Worm (Caenorhabditis elegans): ENCODE results near the gene nhr-192.

Gene nhr-192

ce11 chrV:10070541-10070940 is at the start of gene nhr-192:
Gene nhr-192 (minus strand): TSS chrV:10070641.
- TF ChIP-seq unc-62 (GFP tag; optimal IDR thresholded peaks at IDR 0.05): no peak

ce11 chrV:10117465-10117864 is 47.0 kb upstream of the nhr-192 start, which contains the start of gene C08B6.5:
Gene C08B6.5 (plus strand): TSS chrV:10117765.
- TF ChIP-seq unc-62 (GFP tag; optimal IDR thresholded peaks at IDR 0.05): no peak

DNA sequence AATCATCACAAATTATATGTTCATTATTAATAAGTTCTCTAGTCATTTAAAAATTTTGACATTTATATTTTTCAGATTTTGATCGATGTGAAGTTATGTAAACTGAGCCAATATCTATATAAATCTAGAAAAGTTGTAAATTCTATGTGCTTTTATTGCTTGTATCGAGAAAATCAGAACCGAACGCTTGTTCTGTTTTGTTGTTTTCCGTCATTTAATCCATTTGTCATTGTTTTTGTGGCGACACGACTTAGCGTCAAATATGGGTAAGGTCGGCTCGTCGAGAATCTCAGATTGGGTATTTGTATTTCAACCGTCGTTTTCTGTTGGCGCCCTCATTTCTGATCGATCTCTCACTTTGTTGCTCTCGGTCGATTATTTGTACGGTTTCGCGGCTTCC is 43.9 kb upstream of the nhr-192 start, which contains the start of gene cht-5:
Gene cht-5 (plus strand): TSS at position 301 of the 400 bp plus-strand sequence.
- no peak for TF ChIP-seq unc-62 (GFP tag; optimal IDR thresholded peaks at IDR 0.05)

DNA sequence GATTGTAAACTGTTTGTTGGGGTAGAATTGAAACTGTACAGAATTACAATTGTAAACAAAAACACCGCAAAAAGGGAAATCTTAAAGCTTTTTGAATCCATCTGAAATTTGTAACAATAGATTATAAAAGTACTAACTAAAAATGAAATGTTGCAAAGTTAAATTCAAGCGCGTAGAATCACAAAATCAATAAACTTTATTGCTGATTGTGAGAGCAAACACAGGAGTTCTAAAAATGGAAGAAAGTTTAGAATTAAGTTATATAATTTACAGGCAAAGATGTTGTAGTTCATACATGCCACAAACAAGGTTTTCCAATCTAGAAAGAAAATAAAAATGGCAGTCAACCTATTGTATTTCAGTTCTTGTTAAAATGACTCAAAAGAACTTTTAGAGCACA is 41.7 kb upstream of the nhr-192 start, which contains the start of gene C08B6.3:
Gene C08B6.3 (minus strand): TSS at position 101 of the 400 bp plus-strand sequence.
- no peak for TF ChIP-seq unc-62 (GFP tag; optimal IDR thresholded peaks at IDR 0.05)

DNA sequence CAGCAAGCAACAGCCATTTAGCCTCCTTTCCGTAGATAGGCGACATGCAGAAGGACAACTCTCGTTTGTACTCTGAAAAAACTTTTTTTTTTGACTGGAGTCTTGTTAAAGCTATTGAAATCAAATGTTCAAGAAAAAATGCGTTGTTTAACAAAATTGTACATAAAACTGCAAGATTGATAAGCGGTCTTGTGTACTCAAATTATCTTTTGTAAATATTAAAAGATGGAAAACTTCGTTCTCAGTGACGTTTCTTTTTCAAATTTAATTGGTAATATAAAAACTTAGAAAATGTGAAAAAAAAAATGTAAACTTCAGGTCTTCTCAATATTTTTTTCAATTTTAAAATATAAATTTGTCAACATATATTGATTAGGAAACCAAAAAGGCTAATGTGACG is 40.7 kb upstream of the nhr-192 start:
- TF ChIP-seq unc-62 (GFP tag; optimal IDR thresholded peaks at IDR 0.05): no peak

DNA sequence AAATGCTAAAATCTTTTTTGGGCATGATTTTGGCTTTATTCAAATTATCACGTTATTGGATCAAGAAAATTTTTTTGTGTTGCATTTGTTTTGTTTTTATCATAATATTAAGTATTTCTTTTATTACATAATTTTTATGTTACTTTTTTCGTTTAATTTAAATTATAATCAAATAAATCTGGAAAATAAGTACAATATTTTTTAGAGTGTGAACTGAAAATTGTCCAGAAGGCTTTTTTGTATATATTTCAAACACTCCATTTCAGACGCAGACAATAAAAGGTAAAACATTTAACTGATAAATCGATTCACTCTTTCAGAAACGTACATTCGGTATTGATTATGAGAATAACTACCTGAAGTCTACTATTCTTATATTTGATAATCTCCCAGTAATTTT is 36.9 kb upstream of the nhr-192 start, which contains the start of gene C08B6.11:
Gene C08B6.11 (plus strand): TSS at position 301 of the 400 bp plus-strand sequence.
- no peak for TF ChIP-seq unc-62 (GFP tag; optimal IDR thresholded peaks at IDR 0.05)

ce11 chrV:10105412-10105811 is 35.0 kb upstream of the nhr-192 start, which contains the start of gene C08B6.2:
Gene C08B6.2 (plus strand): TSS chrV:10105712.
- no peak for TF ChIP-seq unc-62 (GFP tag; optimal IDR thresholded peaks at IDR 0.05)

DNA sequence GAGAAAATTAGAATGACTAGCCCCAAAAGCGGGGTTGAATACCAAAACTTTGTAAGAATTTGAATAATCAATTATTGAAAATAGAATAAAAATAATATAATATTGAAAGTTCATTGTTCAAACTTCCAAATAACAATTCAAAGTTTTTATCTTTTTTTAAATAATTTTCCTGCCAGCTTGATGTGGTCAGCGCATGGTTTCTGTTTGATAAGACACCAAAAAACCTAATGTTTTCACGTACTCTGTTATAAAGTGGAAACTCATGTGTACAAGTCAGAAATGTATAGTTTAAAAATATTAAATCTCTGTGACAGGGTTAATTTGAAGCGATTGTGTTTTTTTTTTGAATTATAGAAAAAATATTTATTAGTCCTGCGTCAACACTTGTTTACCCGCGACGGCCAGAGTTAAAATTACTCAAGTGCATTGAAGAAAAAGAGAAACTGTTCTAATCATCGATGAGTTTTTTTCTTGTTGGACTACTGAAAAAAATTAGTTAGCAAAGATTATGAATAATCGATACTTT is 34.4 kb upstream of the nhr-192 start, which contains the start of gene ugt-17:
Gene ugt-17 (minus strand): TSS at position 180 of the 526 bp plus-strand sequence.
- no peak for TF ChIP-seq unc-62 (GFP tag; optimal IDR thresholded peaks at IDR 0.05)

ce11 chrV:10103811-10104210 is 33.4 kb upstream of the nhr-192 start:
- TF ChIP-seq unc-62 (GFP tag; optimal IDR thresholded peaks at IDR 0.05): no peak

DNA sequence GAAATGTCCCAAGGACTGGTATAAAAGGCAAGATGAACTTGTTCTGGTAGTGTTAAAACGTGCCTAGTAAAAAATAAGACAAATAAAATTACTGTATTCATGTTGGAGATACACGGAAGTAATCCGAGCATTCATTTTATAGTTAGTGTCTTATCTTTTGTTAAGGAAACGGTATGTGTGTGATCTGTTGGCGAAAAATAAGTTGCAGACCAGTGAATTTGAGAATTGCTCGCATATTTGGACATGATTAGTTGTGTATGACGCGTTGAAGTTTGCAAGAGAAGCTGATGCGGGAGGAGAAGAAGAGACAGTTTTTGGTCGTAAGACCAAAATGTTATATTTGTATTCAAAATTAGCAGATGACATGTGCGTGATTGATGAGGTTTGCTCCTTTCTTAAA is 31.5 kb upstream of the nhr-192 start, which contains the start of gene C08B6.14:
Gene C08B6.14 (minus strand): TSS at position 101 of the 400 bp plus-strand sequence.
- no peak for TF ChIP-seq unc-62 (GFP tag; optimal IDR thresholded peaks at IDR 0.05)

ce11 chrV:10098429-10098828 is 28.0 kb upstream of the nhr-192 start, which contains the start of gene ugt-47:
Gene ugt-47 (minus strand): TSS chrV:10098597.
- no peak for TF ChIP-seq unc-62 (GFP tag; optimal IDR thresholded peaks at IDR 0.05)

DNA sequence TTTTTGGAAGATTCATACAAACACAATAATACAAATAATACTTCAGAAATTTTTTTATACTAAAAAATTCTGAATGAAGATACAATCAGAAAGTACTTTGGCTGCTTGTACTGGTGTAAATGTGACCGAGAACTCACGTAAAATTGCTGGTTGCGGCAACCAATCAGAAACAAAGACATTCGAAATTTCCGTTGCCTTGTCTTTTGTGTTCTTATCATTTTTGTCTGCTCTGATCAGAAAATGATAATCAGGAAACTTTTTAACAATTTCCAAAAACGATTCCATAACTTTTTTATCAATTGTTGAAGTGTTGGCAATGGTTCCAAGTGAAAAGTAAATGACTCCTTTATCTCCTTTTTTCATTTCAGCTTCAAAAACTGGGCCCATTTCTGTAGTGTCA is 26.5 kb upstream of the nhr-192 start:
- TF ChIP-seq unc-62 (GFP tag; optimal IDR thresholded peaks at IDR 0.05): no peak

DNA sequence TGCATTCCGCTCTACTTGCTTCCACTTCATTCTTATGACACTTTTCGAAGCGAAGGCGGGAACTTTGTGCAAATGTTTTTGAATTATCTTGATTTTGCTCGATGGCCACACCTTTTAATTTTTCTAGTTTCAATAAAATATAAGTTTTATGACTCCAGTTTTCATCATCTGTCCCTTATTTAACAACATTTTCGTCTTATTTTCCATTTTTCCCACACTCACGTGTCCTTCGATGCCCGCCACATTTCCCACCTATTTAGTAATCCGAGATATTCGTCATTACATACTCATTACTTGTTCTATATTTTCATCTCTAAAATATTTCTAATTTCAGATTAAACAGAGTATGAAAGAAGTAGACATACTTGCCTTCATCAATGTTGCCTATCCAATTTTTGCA is 23.9 kb upstream of the nhr-192 start, which contains the start of gene srd-49:
Gene srd-49 (plus strand): TSS at position 301 of the 400 bp plus-strand sequence.
- TF ChIP-seq unc-62 (GFP tag; optimal IDR thresholded peaks at IDR 0.05): no peak

DNA sequence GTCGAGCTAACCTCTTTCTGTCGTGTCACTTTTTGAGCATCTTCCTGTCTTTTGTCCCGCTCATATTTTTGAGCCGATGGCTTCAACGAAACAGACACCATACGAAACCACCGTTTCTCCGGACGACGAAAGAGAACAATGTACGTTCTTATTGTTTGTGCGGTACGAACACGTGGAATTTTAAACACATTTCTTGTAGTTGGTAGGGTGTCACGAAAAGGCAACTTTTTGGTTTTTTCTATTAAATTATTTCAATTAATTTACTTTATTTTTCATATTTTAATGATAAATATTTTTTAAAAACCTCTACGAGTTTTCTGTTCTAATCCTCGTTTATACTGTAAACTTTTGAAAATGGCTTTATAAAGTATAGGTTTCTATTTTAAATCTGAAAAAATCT is 20.7 kb upstream of the nhr-192 start, which contains the start of gene R04B5.11:
Gene R04B5.11 (minus strand): TSS at position 101 of the 400 bp plus-strand sequence.
- no peak for TF ChIP-seq unc-62 (GFP tag; optimal IDR thresholded peaks at IDR 0.05)

DNA sequence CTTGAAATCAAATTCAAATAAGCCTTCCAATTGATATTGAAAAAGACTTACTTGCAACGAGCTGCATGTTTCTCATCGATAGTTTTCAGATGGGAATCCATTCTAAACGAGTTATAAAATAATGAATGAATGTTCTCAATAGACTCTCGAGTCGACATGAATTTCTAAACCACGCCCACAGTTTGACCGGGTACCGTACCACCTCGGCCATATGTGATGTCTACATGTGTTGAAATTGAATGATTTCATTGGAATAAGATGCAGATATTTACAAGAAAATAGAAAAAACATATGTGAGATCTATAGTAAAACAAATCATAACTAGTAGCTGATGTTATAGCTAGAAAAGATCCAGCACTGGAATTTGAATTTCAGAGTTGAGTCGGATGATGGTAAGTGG is 20.0 kb upstream of the nhr-192 start, which contains the start of gene R04B5.7:
Gene R04B5.7 (minus strand): TSS at position 101 of the 400 bp plus-strand sequence.
- no peak for TF ChIP-seq unc-62 (GFP tag; optimal IDR thresholded peaks at IDR 0.05)

ce11 chrV:10087103-10087502 is 16.7 kb upstream of the nhr-192 start, which contains the start of gene R04B5.5:
Gene R04B5.5 (plus strand): TSS chrV:10087480.
- TF ChIP-seq unc-62 (GFP tag; optimal IDR thresholded peaks at IDR 0.05): no peak

DNA sequence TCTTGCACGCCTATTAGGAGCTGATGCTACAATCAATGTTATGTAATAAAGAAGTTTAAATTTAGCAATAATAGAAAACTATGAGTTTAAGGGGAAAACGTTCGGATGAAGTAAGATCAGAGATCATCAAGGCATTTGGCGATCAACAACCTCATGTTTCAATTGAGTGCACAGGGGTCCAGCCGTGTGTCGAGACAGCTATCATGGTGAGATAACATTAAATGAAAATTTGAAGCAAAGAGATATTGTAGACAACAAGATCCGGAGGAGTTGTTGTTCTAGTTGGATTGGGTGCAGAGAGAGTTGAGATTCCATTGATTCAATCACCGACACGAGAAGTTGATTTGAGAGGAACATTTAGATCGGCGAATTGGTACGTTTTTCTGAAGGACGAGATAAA is 15.7 kb upstream of the nhr-192 start:
- no peak for TF ChIP-seq unc-62 (GFP tag; optimal IDR thresholded peaks at IDR 0.05)

All from whole organism, dauer.